Worm (Caenorhabditis elegans) whole organism, young adult: Measurements from ENCODE around the gene col-3.

ENCODE experiments used
- C17E4.6 ChIP-seq: fragments of 200-800 bp; sonication (Bioruptor generic); IDR thresholded peaks from 2 replicates; pipeline ENCODE4 v1.3.6; 2022; ENCODE audit warnings: missing genetic modification reagents, missing genetic modification characterization, missing compliant biosample characterization
- F37B4.10 ChIP-seq: fragments of 200-800 bp; sonication (Bioruptor generic); IDR thresholded peaks from 2 replicates; pipeline ENCODE4 v1.3.6; 2022; ENCODE audit warnings: missing genetic modification characterization, missing compliant biosample characterization
- ama-1 ChIP-seq, 3 experiments: fragments of 150-350 bp in 1 of 3; sonication (generic microtip) in 2 of 3; optimal IDR thresholded peaks; 2 replicates each; lab custom pipeline; 2014 to 2018; ENCODE audit warnings: missing biosample characterization in 2 of 3, missing genetic modification characterization in 2 of 3, missing genetic modification reagents in 2 of 3
- madf-8 ChIP-seq: fragments of 200-800 bp; sonication (Bioruptor generic); conservative IDR thresholded peaks from 2 replicates; pipeline ENCODE4 v1.3.6; 2022; ENCODE audit warnings: missing genetic modification reagents, missing genetic modification characterization, missing compliant biosample characterization
- snpc-4 ChIP-seq, 5 experiments: fragments of 150-350 bp in 1 of 5; sonication (generic microtip) in 4 of 5; optimal IDR thresholded peaks; 2 replicates each; lab custom pipeline; 2014 to 2018; ENCODE audit warnings: missing genetic modification characterization in 5 of 5, missing biosample characterization in 3 of 5, antibody characterized with exemption in 2 of 5, mild to moderate bottlenecking in 2 of 5, missing compliant biosample characterization in 2 of 5, missing genotype in 2 of 5, moderate library complexity in 2 of 5, missing genetic modification reagents in 1 of 5
- xnd-1 ChIP-seq: sonication (generic microtip); optimal IDR thresholded peaks from 2 replicates; lab custom pipeline; 2016; ENCODE audit warnings: missing genotype, missing genetic modification reagents, missing genetic modification characterization, missing compliant biosample characterization

DNA sequence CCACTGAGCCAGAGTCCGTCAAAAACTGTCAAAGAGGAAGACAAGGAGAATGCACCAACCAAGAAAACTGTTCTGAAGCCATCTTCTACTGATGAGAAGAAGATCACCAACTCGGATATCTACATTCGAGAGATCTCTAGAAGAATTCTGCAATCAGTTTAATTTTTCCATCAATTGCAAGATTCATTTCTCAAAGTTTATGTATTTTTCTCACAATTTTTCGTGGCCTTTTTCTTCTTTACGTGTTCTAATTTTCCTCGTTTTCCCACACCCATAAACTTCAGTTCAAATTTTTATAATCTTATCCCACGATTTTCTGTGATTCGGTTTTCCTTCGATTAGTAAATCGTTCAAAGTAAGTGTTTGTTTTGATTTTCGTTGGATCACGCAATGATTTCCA lies 49.3 kb downstream of the col-3 start, which contains the start of gene hdl-2:
- TF ChIP-seq ama-1 (optimal IDR thresholded peaks at IDR 0.05; lab: Kevin White, UChicago), result no peak
- TF ChIP-seq ama-1 (GFP tag; optimal IDR thresholded peaks at IDR 0.05; lab: Kevin White, UChicago), result no peak
- no peak for TF ChIP-seq C17E4.6 (GFP tag; lab: Robert Waterston, UW)
- no peak for TF ChIP-seq madf-8 (GFP tag; lab: Robert Waterston, UW)
- no peak for TF ChIP-seq snpc-4 (GFP tag; optimal IDR thresholded peaks at IDR 0.05; lab: Kevin White, UChicago)
- TF ChIP-seq snpc-4 (tag; optimal IDR thresholded peaks at IDR 0.05; lab: Kevin White, UChicago), result no peak
- TF ChIP-seq F37B4.10, result no peak
- TF ChIP-seq xnd-1 (tag; lab: Kevin White, UChicago), result no peak
